Worm (Caenorhabditis elegans) whole organism, L2 larva: ENCODE results near the gene K07H8.11.
A peak's percentile ranks its signal among the peaks of the same experiment; 100 is the strongest.

ENCODE experiments used
- Y55F3AM.14 ChIP-seq: fragments of 200-800 bp; sonication (Bioruptor generic); optimal IDR thresholded peaks from 2 replicates; lab custom pipeline; 2018; ENCODE audit warnings: mild to moderate bottlenecking, missing genetic modification characterization, missing compliant biosample characterization
- alr-1 ChIP-seq: fragments of 150-350 bp; optimal IDR thresholded peaks from 2 replicates; lab custom pipeline; 2014; ENCODE audit warnings: missing biosample characterization, missing genetic modification characterization
- ama-1 ChIP-seq: fragments of 150-350 bp; optimal IDR thresholded peaks from 2 replicates; lab custom pipeline; 2018; ENCODE audit warnings: inconsistent platforms
- blmp-1 ChIP-seq: sonication (generic microtip); optimal IDR thresholded peaks from 2 replicates; lab custom pipeline; 2017; ENCODE audit warnings: missing genetic modification characterization, mild to moderate bottlenecking, missing compliant biosample characterization, antibody characterized with exemption, moderate library complexity; ENCODE audit not compliant: insufficient read depth
- ceh-82 ChIP-seq: fragments of 150-350 bp; optimal IDR thresholded peaks from 2 replicates; lab custom pipeline; 2014; ENCODE audit warnings: missing biosample characterization, missing genetic modification characterization
- crh-2 ChIP-seq: sonication (generic microtip); optimal IDR thresholded peaks from 2 replicates; lab custom pipeline; 2017; ENCODE audit warnings: missing biosample characterization, missing genetic modification characterization
- dmd-4 ChIP-seq: sonication (generic microtip); optimal IDR thresholded peaks from 2 replicates; lab custom pipeline; 2017; ENCODE audit warnings: missing biosample characterization, missing genetic modification characterization
- egl-27 ChIP-seq: sonication (generic microtip); optimal IDR thresholded peaks from 3 replicates; lab custom pipeline; 2017; ENCODE audit warnings: missing biosample characterization, missing genetic modification reagents, missing genetic modification characterization
- elt-1 ChIP-seq: fragments of 150-350 bp; optimal IDR thresholded peaks from 2 replicates; lab custom pipeline; 2014; ENCODE audit warnings: missing biosample characterization, missing genetic modification characterization
- fos-1 ChIP-seq: fragments of 150-350 bp; optimal IDR thresholded peaks from 2 replicates; lab custom pipeline; 2014; ENCODE audit warnings: missing biosample characterization, missing genetic modification characterization
- lin-13 ChIP-seq: fragments of 150-350 bp; optimal IDR thresholded peaks from 2 replicates; lab custom pipeline; 2014; ENCODE audit warnings: missing biosample characterization, missing genetic modification reagents, missing genetic modification characterization
- lin-39 ChIP-seq: fragments of 150-350 bp; optimal IDR thresholded peaks from 2 replicates; lab custom pipeline; 2014; ENCODE audit warnings: missing biosample characterization, missing genetic modification reagents, missing genetic modification characterization
- lsy-2 ChIP-seq, 2 experiments: fragments of 150-350 bp in 1 of 2; sonication (generic microtip) in 1 of 2; optimal IDR thresholded peaks; 2 replicates each; lab custom pipeline; 2014 to 2017; ENCODE audit warnings: missing biosample characterization in 2 of 2, missing genetic modification characterization in 2 of 2
- mab-5 ChIP-seq: fragments of 150-350 bp; optimal IDR thresholded peaks from 2 replicates; lab custom pipeline; 2014; ENCODE audit warnings: missing biosample characterization, missing genetic modification characterization
- mbf-1 ChIP-seq: sonication (generic microtip); optimal IDR thresholded peaks from 2 replicates; lab custom pipeline; 2017; ENCODE audit warnings: missing biosample characterization, missing genetic modification characterization
- mdl-1 ChIP-seq, 2 experiments: fragments of 150-350 bp in 1 of 2; sonication (generic microtip) in 1 of 2; optimal IDR thresholded peaks; 2 replicates each; lab custom pipeline; 2017; ENCODE audit warnings: missing biosample characterization in 2 of 2, missing genetic modification characterization in 2 of 2
- nhr-11 ChIP-seq: fragments of 150-350 bp; optimal IDR thresholded peaks from 2 replicates; lab custom pipeline; 2014; ENCODE audit warnings: missing biosample characterization, missing genetic modification characterization
- nhr-12 ChIP-seq: fragments of 150-350 bp; optimal IDR thresholded peaks from 2 replicates; lab custom pipeline; 2014; ENCODE audit warnings: missing biosample characterization, missing genetic modification characterization
- nhr-129 ChIP-seq: fragments of 150-350 bp; optimal IDR thresholded peaks from 2 replicates; lab custom pipeline; 2014; ENCODE audit warnings: missing biosample characterization, missing genetic modification characterization
- nhr-21 ChIP-seq: fragments of 150-350 bp; optimal IDR thresholded peaks from 2 replicates; lab custom pipeline; 2014; ENCODE audit warnings: missing biosample characterization, missing genetic modification characterization
- nhr-23 ChIP-seq: fragments of 150-350 bp; optimal IDR thresholded peaks from 2 replicates; lab custom pipeline; 2014; ENCODE audit warnings: missing biosample characterization, missing genetic modification reagents, missing genetic modification characterization
- nhr-237 ChIP-seq: fragments of 150-350 bp; optimal IDR thresholded peaks from 2 replicates; lab custom pipeline; 2014; ENCODE audit warnings: missing biosample characterization, missing genetic modification characterization
- nhr-25 ChIP-seq: fragments of 150-350 bp; sonication (generic microtip); optimal IDR thresholded peaks from 3 replicates; lab custom pipeline; 2014; ENCODE audit warnings: missing biosample characterization, missing genetic modification characterization
- nhr-6 ChIP-seq: fragments of 150-350 bp; optimal IDR thresholded peaks from 2 replicates; lab custom pipeline; 2014; ENCODE audit warnings: missing biosample characterization, missing genetic modification characterization
- nhr-77 ChIP-seq: fragments of 150-350 bp; optimal IDR thresholded peaks from 2 replicates; lab custom pipeline; 2014; ENCODE audit warnings: missing biosample characterization, missing genetic modification characterization
- peb-1 ChIP-seq: fragments of 150-350 bp; optimal IDR thresholded peaks from 2 replicates; lab custom pipeline; 2014; ENCODE audit warnings: missing biosample characterization, missing genetic modification characterization
- sem-4 ChIP-seq: fragments of 150-350 bp; optimal IDR thresholded peaks from 2 replicates; lab custom pipeline; 2014; ENCODE audit warnings: missing biosample characterization, missing genetic modification reagents, missing genetic modification characterization
- skn-1 ChIP-seq: sonication (generic microtip); optimal IDR thresholded peaks from 2 replicates; lab custom pipeline; 2017; ENCODE audit warnings: missing biosample characterization, missing genetic modification characterization
- sma-3 ChIP-seq: sonication (generic microtip); optimal IDR thresholded peaks from 2 replicates; lab custom pipeline; 2016; ENCODE audit warnings: missing genetic modification reagents, missing genetic modification characterization, missing compliant biosample characterization
- sma-9 ChIP-seq, 2 experiments: fragments of 150-350 bp in 1 of 2; sonication (generic microtip) in 1 of 2; optimal IDR thresholded peaks; 2 replicates each; lab custom pipeline; 2014 to 2016; ENCODE audit warnings: missing genetic modification characterization in 2 of 2, mild to moderate bottlenecking in 1 of 2, missing biosample characterization in 1 of 2, missing compliant biosample characterization in 1 of 2, missing genetic modification reagents in 1 of 2, moderate library complexity in 1 of 2
- snpc-4 ChIP-seq: fragments of 150-350 bp; optimal IDR thresholded peaks from 2 replicates; lab custom pipeline; 2014; ENCODE audit warnings: missing biosample characterization, missing genetic modification characterization
- unc-39 ChIP-seq: fragments of 150-350 bp; optimal IDR thresholded peaks from 2 replicates; lab custom pipeline; 2014; ENCODE audit warnings: missing biosample characterization, missing genetic modification characterization
- unc-55 ChIP-seq: fragments of 150-350 bp; sonication (generic microtip); optimal IDR thresholded peaks from 3 replicates; lab custom pipeline; 2014; ENCODE audit warnings: missing biosample characterization, missing genetic modification reagents, missing genetic modification characterization
- unc-62 ChIP-seq: fragments of 150-350 bp; optimal IDR thresholded peaks from 2 replicates; lab custom pipeline; 2014; ENCODE audit warnings: missing biosample characterization, missing genetic modification reagents, missing genetic modification characterization
- zag-1 ChIP-seq: fragments of 150-350 bp; optimal IDR thresholded peaks from 2 replicates; lab custom pipeline; 2014; ENCODE audit warnings: missing biosample characterization, missing genetic modification characterization

K07H8.11 gene

DNA sequence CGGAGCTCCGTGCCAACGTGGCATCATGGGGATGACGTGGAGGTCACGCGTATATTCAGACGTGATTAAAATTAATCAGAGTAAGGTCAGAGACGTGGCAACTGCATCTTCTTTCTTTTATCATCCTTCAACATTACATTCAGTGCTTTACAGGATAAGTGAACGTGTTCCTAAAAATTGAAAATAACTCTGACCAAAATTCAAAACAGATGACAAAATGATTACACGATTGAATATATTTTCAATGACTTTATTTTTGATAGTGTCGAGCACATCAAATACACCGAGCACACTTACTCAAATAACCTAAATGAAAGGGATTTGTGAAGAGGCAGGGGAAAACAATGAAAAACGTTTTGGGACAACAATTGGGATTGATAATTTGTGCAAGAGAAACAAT lies 11.2 kb upstream of the K07H8.11 start, which contains the start of gene K07H8.9:
Gene K07H8.9, minus strand, starts transcription at position 125 of the 400 bp plus-strand sequence.
- TF ChIP-seq sma-9 (GFP tag; optimal IDR thresholded peaks at IDR 0.05; lab: Kevin White, UChicago), result no peak
- no peak for TF ChIP-seq sma-9 (tag; optimal IDR thresholded peaks at IDR 0.05; lab: Kevin White, UChicago)
- no peak for TF ChIP-seq alr-1 (tag; lab: Kevin White, UChicago)
- TF ChIP-seq nhr-12, result no peak
- TF ChIP-seq ceh-82 (tag; lab: Kevin White, UChicago), result no peak
- no peak for TF ChIP-seq sem-4
- no peak for TF ChIP-seq nhr-11 (tag; lab: Kevin White, UChicago)
- TF ChIP-seq skn-1 (tag; lab: Kevin White, UChicago), result no peak
- TF ChIP-seq mbf-1 (tag; lab: Kevin White, UChicago), result no peak
- TF ChIP-seq nhr-23, result no peak
- no peak for TF ChIP-seq mdl-1 (tag; optimal IDR thresholded peaks at IDR 0.05; lab: Kevin White, UChicago)
- TF ChIP-seq nhr-6 (tag; lab: Kevin White, UChicago), result no peak
- TF ChIP-seq mab-5, result no peak
- no peak for TF ChIP-seq nhr-237 (tag; lab: Kevin White, UChicago)
- no peak for TF ChIP-seq lin-39 (tag; lab: Kevin White, UChicago)
- TF ChIP-seq sma-3 (GFP tag; lab: Kevin White, UChicago), result no peak
- TF ChIP-seq Y55F3AM.14 (GFP tag; lab: Kevin White, UChicago), result no peak
- no peak for TF ChIP-seq nhr-129 (tag; lab: Kevin White, UChicago)
- TF ChIP-seq, all 48 proteins: peak for 0

DNA sequence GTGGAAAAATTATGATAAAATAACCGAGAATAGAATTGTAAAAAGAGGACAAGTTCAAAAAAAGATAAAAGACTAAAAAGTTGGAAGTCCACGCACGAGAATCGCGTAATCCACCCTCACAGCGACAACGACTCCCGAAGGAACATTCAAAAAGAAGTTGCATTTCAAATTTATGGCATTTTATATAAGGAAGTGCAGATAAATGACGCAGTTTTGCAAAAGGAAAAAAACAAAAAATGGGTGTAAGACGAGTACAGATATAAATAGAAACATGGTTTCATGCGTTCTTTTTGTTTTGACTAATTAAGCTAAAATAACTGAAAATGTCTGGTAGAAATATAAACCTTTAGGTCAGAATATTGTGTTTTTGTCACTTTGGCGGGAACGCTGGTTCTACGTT lies 8.1 kb upstream of the K07H8.11 start:
- TF ChIP-seq unc-55 (GFP tag; lab: Kevin White, UChicago) (peak; percentile 63), unc-39 (tag; lab: Kevin White, UChicago) (no peak)

DNA sequence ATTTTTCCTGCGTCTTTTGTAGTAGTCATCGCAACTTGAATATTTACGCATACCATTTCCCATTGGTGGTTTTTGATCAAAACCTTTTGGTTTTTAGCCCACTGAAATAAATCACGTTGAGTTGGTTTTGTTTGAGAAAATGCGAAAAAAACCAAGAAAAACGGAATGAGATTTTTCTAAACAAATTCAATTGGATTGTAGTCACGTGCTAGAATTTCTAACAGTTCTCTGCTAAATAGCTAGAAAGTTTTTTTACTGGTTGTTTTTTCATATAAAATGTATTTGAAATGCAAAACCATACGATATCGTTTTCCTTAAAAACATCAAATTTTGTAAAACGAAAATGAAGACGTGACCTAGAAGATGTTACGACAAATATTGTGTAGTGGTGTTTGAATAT lies 1.5 kb upstream of the K07H8.11 start, which contains the start of gene K07H8.12:
Gene K07H8.12, minus strand, starts transcription at position 101 of the 400 bp plus-strand sequence.
- TF ChIP-seq dmd-4 (tag; lab: Kevin White, UChicago) (no peak), mdl-1 (tag; optimal IDR thresholded peaks at IDR 0.05; lab: Kevin White, UChicago) (no peak), fos-1 (no peak), nhr-6 (tag; lab: Kevin White, UChicago) (no peak), lin-13 (GFP tag; lab: Kevin White, UChicago) (no peak), nhr-129 (tag; lab: Kevin White, UChicago) (no peak), egl-27 (tag; lab: Kevin White, UChicago) (no peak), skn-1 (tag; lab: Kevin White, UChicago) (no peak), crh-2 (tag; lab: Kevin White, UChicago) (no peak), nhr-12 (no peak), mbf-1 (tag; lab: Kevin White, UChicago) (no peak), snpc-4 (no peak), elt-1 (tag; lab: Kevin White, UChicago) (no peak), unc-62 (GFP tag; lab: Kevin White, UChicago) (no peak)

DNA sequence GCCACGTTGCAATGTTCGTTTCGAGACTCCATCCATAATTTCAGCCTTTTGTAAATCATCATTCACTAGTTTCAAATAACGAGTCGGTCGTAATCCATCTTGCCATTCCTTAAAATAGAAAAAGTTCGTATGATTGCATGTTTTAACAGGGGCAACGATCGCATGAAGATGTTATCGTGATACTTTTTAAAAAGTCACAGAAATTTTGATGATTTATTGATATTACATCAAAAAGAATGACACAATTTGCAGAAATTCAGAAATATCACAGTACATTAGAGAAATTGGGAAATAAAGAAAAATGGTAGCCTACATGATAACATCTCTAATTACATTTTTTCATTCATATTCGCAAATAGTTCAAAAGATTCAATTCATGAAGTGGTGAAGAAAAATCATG lies 1.8 kb downstream of the K07H8.11 start:
- TF ChIP-seq fos-1 (no peak), sma-3 (GFP tag; lab: Kevin White, UChicago) (no peak), blmp-1 (tag; lab: Kevin White, UChicago) (no peak), lsy-2 (tag; optimal IDR thresholded peaks at IDR 0.05; lab: Kevin White, UChicago) (no peak), elt-1 (tag; lab: Kevin White, UChicago) (no peak), zag-1 (no peak), nhr-11 (tag; lab: Kevin White, UChicago) (no peak), nhr-77 (tag; lab: Kevin White, UChicago) (no peak), sem-4 (no peak), ama-1 (no peak), nhr-237 (tag; lab: Kevin White, UChicago) (no peak), nhr-25 (tag; lab: Kevin White, UChicago) (no peak), nhr-6 (tag; lab: Kevin White, UChicago) (no peak), nhr-21 (no peak), peb-1 (tag; lab: Kevin White, UChicago) (no peak), nhr-23 (no peak), mab-5 (no peak), dmd-4 (tag; lab: Kevin White, UChicago) (no peak)
